Fruit fly (Drosophila melanogaster): ENCODE results near the gene CG32263.
A peak's percentile ranks its signal among the peaks of the same experiment; 100 is the strongest.

The CG32263 gene

DNA sequence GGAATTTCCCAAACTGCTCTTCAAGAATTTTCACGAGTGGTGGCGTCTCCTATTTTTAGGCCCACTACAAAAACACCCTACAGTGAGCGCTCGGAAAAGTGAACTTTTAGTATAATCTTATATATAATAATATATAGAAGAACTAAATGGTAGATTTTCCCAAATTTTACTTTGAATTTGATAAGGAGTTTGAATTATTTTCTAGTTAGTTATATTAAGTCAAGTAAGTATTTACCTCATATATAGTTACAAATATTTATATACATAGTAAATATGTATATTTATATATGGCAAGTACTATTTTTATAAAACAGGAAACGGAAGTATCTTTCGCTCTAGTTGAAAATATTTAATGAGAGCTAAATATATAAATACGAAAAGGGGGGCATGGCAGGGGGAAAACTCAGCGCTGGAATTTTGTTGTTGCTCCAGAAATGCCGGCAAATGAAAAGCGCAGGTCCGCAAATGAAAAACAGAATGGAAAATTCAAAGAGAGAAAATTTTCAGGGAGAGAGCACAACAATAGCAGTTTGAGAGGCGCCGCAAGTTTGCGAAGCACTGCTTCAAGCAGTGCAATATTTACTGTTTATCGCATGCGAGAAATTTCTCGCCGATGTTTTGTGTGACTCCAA, 22.0 kb downstream of the CG32263 start (continued):
- peak; percentile 99 for TF ChIP-seq cad (GFP tag; optimal IDR thresholded peaks at IDR 0.05)
- no peak for TF ChIP-seq nom (GFP tag; optimal IDR thresholded peaks at IDR 0.05)
- TF ChIP-seq B-H2 (GFP tag; optimal IDR thresholded peaks at IDR 0.05): peak; percentile 3
- TF ChIP-seq HLHmδ (GFP tag; optimal IDR thresholded peaks at IDR 0.05): no peak
- TF ChIP-seq wdn (GFP tag; IDR thresholded peaks at IDR 0.05): no peak
- no peak for TF ChIP-seq CG12942 (GFP tag; optimal IDR thresholded peaks at IDR 0.05)
- no peak for TF ChIP-seq CG9797 (GFP tag; optimal IDR thresholded peaks at IDR 0.05)
- peak; percentile 52; the same call in 1 of the 2 replicates for TF ChIP-seq CG4360 (GFP tag; IDR thresholded peaks at IDR 0.05)
- peak; percentile 65 for TF ChIP-seq tna (GFP tag; IDR thresholded peaks at IDR 0.05; ENCODE audit: partially characterized antibody)
- TF ChIP-seq CG1529 (GFP tag; optimal IDR thresholded peaks at IDR 0.05): no peak
- TF ChIP-seq Vsx1 (GFP tag; optimal IDR thresholded peaks at IDR 0.05): no peak
- TF ChIP-seq Antp (GFP tag; optimal IDR thresholded peaks at IDR 0.05): no peak
- TF ChIP-seq Hmx (GFP tag; optimal IDR thresholded peaks at IDR 0.05): no peak
- peak; percentile 45; the same call in 1 of the 3 replicates for TF ChIP-seq CG14860 (GFP tag; IDR thresholded peaks at IDR 0.05; ENCODE audit: partially characterized antibody)
- TF ChIP-seq CG13894 (tag; optimal IDR thresholded peaks at IDR 0.05): peak; percentile 33
- 0 out of 4 replicates have a peak, but pooled peaks have one; percentile 56 for TF ChIP-seq Dll (GFP tag; IDR thresholded peaks at IDR 0.05; ENCODE audit: partially characterized antibody)
- no peak for TF ChIP-seq Fer2 (tag; optimal IDR thresholded peaks at IDR 0.05)
- TF ChIP-seq Scr (GFP tag; IDR thresholded peaks at IDR 0.05; ENCODE audit: partially characterized antibody): peak; percentile 52; the same call in 1 of the 2 replicates
- TF ChIP-seq seq (GFP tag; IDR thresholded peaks at IDR 0.05): no peak
- TF ChIP-seq CG30020 (tag; optimal IDR thresholded peaks at IDR 0.05): no peak
- TF ChIP-seq CG9817 (tag; optimal IDR thresholded peaks at IDR 0.05): no peak
- TF ChIP-seq Deaf1 (tag; optimal IDR thresholded peaks at IDR 0.05): peak; percentile 7
- no peak for TF ChIP-seq Sin3A (optimal IDR thresholded peaks at IDR 0.05)
- TF ChIP-seq cwo (GFP tag; optimal IDR thresholded peaks at IDR 0.05): peak; percentile 11
- TF ChIP-seq CG3726 (GFP tag; IDR thresholded peaks at IDR 0.05): no peak
- no peak for TF ChIP-seq tx (GFP tag; optimal IDR thresholded peaks at IDR 0.05)
- TF ChIP-seq CG7745 (tag; optimal IDR thresholded peaks at IDR 0.05): no peak
- no peak for TF ChIP-seq CG14965 (GFP tag; optimal IDR thresholded peaks at IDR 0.05; ENCODE audit: borderline replicate concordance)
- TF ChIP-seq lov (optimal IDR thresholded peaks at IDR 0.05): no peak
- no peak for TF ChIP-seq lov (GFP tag; IDR thresholded peaks at IDR 0.05)
- peak; percentile 78 for TF ChIP-seq bbx (GFP tag; IDR thresholded peaks at IDR 0.05; ENCODE audit: partially characterized antibody)
- no peak for TF ChIP-seq pita (GFP tag; optimal IDR thresholded peaks at IDR 0.05)
- TF ChIP-seq CG12236 (GFP tag; optimal IDR thresholded peaks at IDR 0.05): no peak
- peak; percentile 37 for TF ChIP-seq CG18599 (GFP tag; optimal IDR thresholded peaks at IDR 0.05)
- TF ChIP-seq D19A (tag; optimal IDR thresholded peaks at IDR 0.05): peak; percentile 70
- TF ChIP-seq CG8924 (tag; optimal IDR thresholded peaks at IDR 0.05): peak; percentile 66

DNA sequence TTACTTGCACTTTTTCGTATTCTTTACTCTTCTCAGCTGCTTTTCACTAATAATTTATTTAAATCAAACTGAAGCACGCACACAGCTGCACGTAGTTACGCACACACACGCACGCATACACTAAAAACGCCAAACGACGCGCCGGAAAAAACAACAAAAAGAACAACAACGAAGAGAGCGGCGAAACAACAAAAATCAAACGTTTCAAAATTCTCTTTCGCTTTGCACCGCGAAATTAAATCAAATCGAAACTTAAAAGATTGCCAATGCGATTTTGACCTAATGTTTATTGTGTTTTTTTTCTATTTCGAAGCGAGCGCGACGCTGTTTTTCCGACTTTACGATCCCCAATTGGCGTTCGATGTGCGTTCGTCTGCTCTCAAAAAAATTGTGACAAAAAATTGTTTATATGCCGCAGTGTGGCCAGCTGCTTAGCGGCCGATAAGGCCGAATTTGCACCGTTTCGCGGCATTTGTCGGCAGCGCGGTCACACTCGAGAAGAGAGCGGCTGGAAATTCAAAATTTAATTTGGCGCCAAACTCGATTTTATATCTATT, 23.2 kb downstream of the CG32263 start:
- TF ChIP-seq odd (GFP tag; optimal IDR thresholded peaks at IDR 0.05) (peak; percentile 68), cato (GFP tag; optimal IDR thresholded peaks at IDR 0.05; ENCODE audit: borderline replicate concordance) (no peak), exex (tag; optimal IDR thresholded peaks at IDR 0.05) (no peak), Ets97D (GFP tag; optimal IDR thresholded peaks at IDR 0.05) (peak; percentile 70), CG15011 (GFP tag; optimal IDR thresholded peaks at IDR 0.05) (no peak), CG2875 (GFP tag; optimal IDR thresholded peaks at IDR 0.05) (no peak), CG10462 (GFP tag; optimal IDR thresholded peaks at IDR 0.05) (no peak), Dfd (GFP tag; optimal IDR thresholded peaks at IDR 0.05) (no peak), Nf-YC (tag; optimal IDR thresholded peaks at IDR 0.05) (peak; percentile 22), B-H1 (GFP tag; IDR thresholded peaks at IDR 0.05) (no peak; the same call in 2 of the 3 replicates), CG15479 (GFP tag; optimal IDR thresholded peaks at IDR 0.05) (no peak), crc (GFP tag; optimal IDR thresholded peaks at IDR 0.05) (no peak), CG3065 (GFP tag; optimal IDR thresholded peaks at IDR 0.05) (no peak), MESR4 (GFP tag; optimal IDR thresholded peaks at IDR 0.05) (peak; percentile 47), Oaz (GFP tag; IDR thresholded peaks at IDR 0.05) (no peak)

Data from whole organism, embryonic.